Fruit fly (Drosophila melanogaster): ENCODE results near the gene Septin2.

The Septin2 gene

DNA sequence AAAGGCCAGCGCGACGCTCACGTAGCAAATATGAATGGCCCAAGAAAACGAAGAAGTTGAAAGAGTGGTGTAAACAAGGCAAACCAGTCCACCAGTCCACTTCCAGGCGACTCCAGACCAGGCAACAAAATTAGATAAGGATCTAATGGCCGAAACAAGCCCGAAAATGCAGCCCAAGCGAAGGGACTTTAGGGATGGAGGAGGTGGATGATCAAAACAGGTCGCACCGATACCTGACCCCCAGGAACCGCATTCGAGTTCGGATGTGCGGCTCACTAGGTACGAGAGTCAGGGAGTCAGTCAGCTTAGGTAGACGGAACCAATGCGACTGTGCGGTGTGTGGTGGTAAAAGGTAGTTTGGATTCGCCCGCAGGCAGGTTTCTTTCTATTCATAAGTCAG is 44.9 kb downstream of the Septin2 start (continued):
- peak; percentile 94 for TF ChIP-seq kni (GFP tag; optimal IDR thresholded peaks at IDR 0.05)
- no peak for TF ChIP-seq HHEX (GFP tag; optimal IDR thresholded peaks at IDR 0.05)
- no peak for TF ChIP-seq D19B (GFP tag; optimal IDR thresholded peaks at IDR 0.05)
- TF ChIP-seq grn (GFP tag; optimal IDR thresholded peaks at IDR 0.05) = peak; percentile 90
- TF ChIP-seq bcd (GFP tag; optimal IDR thresholded peaks at IDR 0.05) = no peak
- TF ChIP-seq fru (optimal IDR thresholded peaks at IDR 0.05) = no peak
- peak in 1 of 2 experiments; percentile 99 for TF ChIP-seq tll (GFP tag; optimal IDR thresholded peaks at IDR 0.05)
- TF ChIP-seq CG3847 (GFP tag; IDR thresholded peaks at IDR 0.05) = no peak
- TF ChIP-seq CG30431 (GFP tag; optimal IDR thresholded peaks at IDR 0.05) = no peak
- TF ChIP-seq Lpt (GFP tag; optimal IDR thresholded peaks at IDR 0.05) = peak; percentile 23
- TF ChIP-seq Stat92E (GFP tag; optimal IDR thresholded peaks at IDR 0.05) = peak in 1 of 3 experiments; percentile 89
- TF ChIP-seq CG8290 (GFP tag; optimal IDR thresholded peaks at IDR 0.05) = no peak
- no peak for TF ChIP-seq CG8290 (tag; optimal IDR thresholded peaks at IDR 0.05)

DNA sequence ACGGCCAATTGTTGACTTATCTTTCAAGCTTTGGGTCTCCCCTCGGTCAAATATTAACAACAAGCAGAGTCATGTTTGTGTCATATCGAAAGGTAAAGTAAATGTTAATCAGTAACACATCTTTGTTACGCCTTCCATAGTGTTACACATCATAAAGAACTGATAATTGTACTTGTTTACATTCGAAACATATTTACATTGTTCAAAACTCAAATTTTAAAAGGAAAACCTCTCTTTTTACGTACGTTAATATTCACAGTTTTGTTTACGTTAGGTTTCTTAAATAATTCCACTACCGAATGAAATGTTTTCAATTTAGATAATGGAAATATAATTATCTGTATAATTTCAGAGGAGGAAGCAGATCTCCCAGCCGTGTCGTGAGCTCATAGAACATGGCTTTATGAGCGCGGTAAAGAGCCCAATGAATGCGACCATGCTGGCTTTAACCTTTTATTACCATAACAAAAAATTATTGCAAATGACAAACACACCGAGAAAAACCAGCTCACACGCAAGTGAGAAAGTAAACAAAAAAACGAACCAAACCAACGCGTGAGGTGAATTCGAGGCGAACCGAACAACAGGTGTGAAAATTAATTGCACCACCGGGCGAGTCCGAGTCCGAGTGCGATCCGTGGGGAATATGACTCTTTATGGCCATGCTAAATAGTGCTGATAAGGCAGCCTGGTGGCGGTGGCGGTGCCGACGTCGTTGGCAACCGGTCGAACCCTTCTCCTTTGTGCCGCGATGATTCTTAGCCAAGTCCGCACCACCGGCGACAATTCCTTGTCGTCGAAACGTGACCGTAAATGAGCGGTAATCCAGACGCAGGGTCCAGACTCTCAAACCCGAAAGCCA is 45.6 kb downstream of the Septin2 start:
- TF ChIP-seq CG7928 (GFP tag; optimal IDR thresholded peaks at IDR 0.05) (no peak), CG17802 (tag; optimal IDR thresholded peaks at IDR 0.05) (no peak), Mrtf (GFP tag; IDR thresholded peaks at IDR 0.05) (no peak), nom (GFP tag; optimal IDR thresholded peaks at IDR 0.05) (no peak), Lpt (GFP tag; optimal IDR thresholded peaks at IDR 0.05) (no peak), CG16813 (GFP tag; IDR thresholded peaks at IDR 0.05; ENCODE audit: partially characterized antibody) (no peak), Hmx (GFP tag; optimal IDR thresholded peaks at IDR 0.05) (no peak), ERR (GFP tag; optimal IDR thresholded peaks at IDR 0.05) (no peak), unc-4 (GFP tag; IDR thresholded peaks at IDR 0.05; ENCODE audit: partially characterized antibody) (no peak), CG1792 (GFP tag; optimal IDR thresholded peaks at IDR 0.05) (no peak), sna (GFP tag; IDR thresholded peaks at IDR 0.05; ENCODE audit: partially characterized antibody) (no peak), bigmax (GFP tag; optimal IDR thresholded peaks at IDR 0.05) (no peak), HLH54F (GFP tag; optimal IDR thresholded peaks at IDR 0.05) (no peak), al (GFP tag; IDR thresholded peaks at IDR 0.05) (no peak), Rx (GFP tag; IDR thresholded peaks at IDR 0.05) (no peak), CG4360 (GFP tag; IDR thresholded peaks at IDR 0.05) (no peak), HmgD (GFP tag; optimal IDR thresholded peaks at IDR 0.05) (no peak), CG2202 (tag; optimal IDR thresholded peaks at IDR 0.05) (peak; percentile 77), CG4328 (GFP tag; optimal IDR thresholded peaks at IDR 0.05) (peak; percentile 36), CG30020 (tag; optimal IDR thresholded peaks at IDR 0.05) (no peak), vnd (GFP tag; IDR thresholded peaks at IDR 0.05; ENCODE audit: partially characterized antibody) (no peak), Taf1 (GFP tag; IDR thresholded peaks at IDR 0.05) (no peak), hb (GFP tag; IDR thresholded peaks at IDR 0.05; ENCODE audit: partially characterized antibody) (no peak), Fer3 (tag; optimal IDR thresholded peaks at IDR 0.05) (peak; percentile 19), CG7271 (tag; optimal IDR thresholded peaks at IDR 0.05) (no peak), Sry-δ (GFP tag; optimal IDR thresholded peaks at IDR 0.05) (no peak), bsh (GFP tag; optimal IDR thresholded peaks at IDR 0.05) (no peak), HmgZ (tag; optimal IDR thresholded peaks at IDR 0.05) (no peak), CG9876 (GFP tag; optimal IDR thresholded peaks at IDR 0.05) (no peak), gt (GFP tag; IDR thresholded peaks at IDR 0.05) (no peak), D19B (GFP tag; optimal IDR thresholded peaks at IDR 0.05) (no peak), CG11398 (GFP tag; optimal IDR thresholded peaks at IDR 0.05) (peak; percentile 48), CG1647 (GFP tag; optimal IDR thresholded peaks at IDR 0.05) (no peak), Dip2 (GFP tag; IDR thresholded peaks at IDR 0.05) (no peak), dmrt11E (tag; optimal IDR thresholded peaks at IDR 0.05) (peak; percentile 74), CG31365 (tag; optimal IDR thresholded peaks at IDR 0.05) (no peak), dan (GFP tag; IDR thresholded peaks at IDR 0.05) (no peak)
